Worm (Caenorhabditis elegans) whole organism, midembryonic: Measurements from ENCODE around the gene trmt-10C.2.

Experiments used
- cog-1 ChIP-seq: sonication (generic microtip); optimal IDR thresholded peaks from 2 replicates; lab custom pipeline; 2016; ENCODE audit warnings: missing genetic modification characterization, missing compliant biosample characterization
- flt-1 ChIP-seq: fragments of 200-800 bp; sonication (Bioruptor generic); IDR thresholded peaks from 2 replicates; pipeline ENCODE4 v1.3.6; 2022; ENCODE audit warnings: missing genetic modification characterization, missing compliant biosample characterization
- klf-2 ChIP-seq: fragments of 200-800 bp; sonication (Bioruptor generic); conservative IDR thresholded peaks from 2 replicates; pipeline ENCODE4 v1.3.6; 2022; ENCODE audit warnings: missing genetic modification reagents, missing genetic modification characterization, missing compliant biosample characterization
- ref-1 ChIP-seq: fragments of 200-800 bp; sonication (Bioruptor generic); conservative IDR thresholded peaks from 2 replicates; pipeline ENCODE4 v1.3.6; 2022; ENCODE audit warnings: missing genetic modification reagents, missing genetic modification characterization, missing compliant biosample characterization

DNA sequence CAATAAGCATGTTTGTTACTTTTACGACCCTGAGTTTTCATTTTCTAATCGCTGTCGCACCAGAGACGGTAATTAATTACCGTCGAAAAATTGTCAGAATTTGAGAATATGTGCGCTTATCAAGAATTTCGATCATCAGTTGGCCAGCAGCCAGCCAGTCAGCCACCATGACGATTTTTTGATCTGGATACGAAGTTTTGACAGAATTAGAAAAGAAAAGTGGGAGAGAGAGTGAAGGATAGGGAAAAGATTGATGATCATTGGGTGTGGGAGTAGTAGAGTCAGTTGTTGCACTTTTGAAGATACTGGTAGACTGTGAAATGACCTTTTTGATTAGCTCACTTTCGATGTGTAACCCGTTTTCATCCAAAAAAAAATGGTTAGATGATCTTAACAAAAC is 18.3 kb downstream of the trmt-10C.2 start:
- TF ChIP-seq flt-1 (GFP tag; lab: Robert Waterston, UW) (no peak), cog-1 (tag; lab: Kevin White, UChicago) (no peak), ref-1 (no peak), klf-2 (GFP tag; lab: Robert Waterston, UW) (no peak)
